Worm (Caenorhabditis elegans): ENCODE data around the gene rgs-5.
A peak's percentile ranks its signal among the peaks of the same experiment; 100 is the strongest.

rgs-5 gene

ce11 chrIII:5730041-5730440, 31.7 kb downstream of the rgs-5 start:
- no peak for TF ChIP-seq rpc-1 (optimal IDR thresholded peaks at IDR 0.05)
- no peak for TF ChIP-seq rpc-1 (tag; optimal IDR thresholded peaks at IDR 0.05)
- no peak for TF ChIP-seq lag-1 (GFP tag; IDR thresholded peaks at IDR 0.05)
- peak; percentile 61 for TF ChIP-seq madf-6 (GFP tag; IDR thresholded peaks at IDR 0.05)
- no peak for TF ChIP-seq somi-1 (GFP tag; optimal IDR thresholded peaks at IDR 0.05)
- 0 out of 2 replicates have a peak, but pooled peaks have one; percentile 20 for TF ChIP-seq Y95B8A.8 (GFP tag; IDR thresholded peaks at IDR 0.05)
- TF ChIP-seq lsl-1 (GFP tag; optimal IDR thresholded peaks at IDR 0.05): peak; percentile 21
- peak; percentile 21 for TF ChIP-seq hrde-1 (tag; optimal IDR thresholded peaks at IDR 0.05; ENCODE audit: borderline replicate concordance)
- no peak for TF ChIP-seq let-607 (tag; optimal IDR thresholded peaks at IDR 0.05)
- TF ChIP-seq lin-26 (GFP tag; IDR thresholded peaks at IDR 0.05): no peak
- TF ChIP-seq F33H1.4 (GFP tag; IDR thresholded peaks at IDR 0.05): 0 out of 2 replicates have a peak, but pooled peaks have one; percentile 15
- TF ChIP-seq F49E8.2 (tag; optimal IDR thresholded peaks at IDR 0.05; ENCODE audit: insufficient read depth): no peak
- TF ChIP-seq ekl-4 (GFP tag; IDR thresholded peaks at IDR 0.05): 0 out of 2 replicates have a peak, but pooled peaks have one; percentile 54

- TF ChIP-seq nhr-80 (tag; optimal IDR thresholded peaks at IDR 0.05): peak; percentile 16
- TF ChIP-seq tbp1 (GFP tag; optimal IDR thresholded peaks at IDR 0.05): no peak
Observed at ce11 chrIII:5730980-5731636, 32.8 kb downstream of the rgs-5 start, which contains the start of the genes B0244.9 and B0244.7. Gene B0244.9 (minus strand): TSS chrIII:5731030. Gene B0244.7 (plus strand): TSS chrIII:5731501.

ce11 chrIII:5732925-5733324, 34.6 kb downstream of the rgs-5 start, which contains the start of gene B0244.17:
Gene B0244.17 (plus strand): TSS chrIII:5733225.
- TF ChIP-seq lin-35 (GFP tag; optimal IDR thresholded peaks at IDR 0.05) (no peak), egl-44 (GFP tag; IDR thresholded peaks at IDR 0.05) (no peak), xnd-1 (tag; optimal IDR thresholded peaks at IDR 0.05) (no peak), cebp-2 (GFP tag; IDR thresholded peaks at IDR 0.05) (no peak), nhr-80 (tag; optimal IDR thresholded peaks at IDR 0.05) (peak; percentile 0), ceh-58 (GFP tag; IDR thresholded peaks at IDR 0.05) (no peak), ceh-27 (GFP tag; optimal IDR thresholded peaks at IDR 0.05) (no peak), F52B5.7 (tag; optimal IDR thresholded peaks at IDR 0.05) (no peak)

ce11 chrIII:5734328-5734727, 36.0 kb downstream of the rgs-5 start:
- TF ChIP-seq snpc-4 (GFP tag; optimal IDR thresholded peaks at IDR 0.05) (no peak), snpc-4 (tag; optimal IDR thresholded peaks at IDR 0.05) (peak in 2 of 4 experiments; percentile 45 to 66), T26A5.8 (tag; optimal IDR thresholded peaks at IDR 0.05) (no peak), K12H6.12 (tag; optimal IDR thresholded peaks at IDR 0.05) (no peak), B0336.3 (GFP tag; IDR thresholded peaks at IDR 0.05) (no peak)

ce11 chrIII:5734905-5735304, 36.5 kb downstream of the rgs-5 start, which contains the start of gene B0244.10:
Gene B0244.10 (plus strand): TSS chrIII:5735158.
- TF ChIP-seq sptf-2 (GFP tag; optimal IDR thresholded peaks at IDR 0.05): no peak
- peak; percentile 49 for TF ChIP-seq nhr-80 (tag; optimal IDR thresholded peaks at IDR 0.05)

ce11 chrIII:5737708-5738107, 39.4 kb downstream of the rgs-5 start, which contains the start of gene B0244.6:
Gene B0244.6 (plus strand): TSS chrIII:5738008.
- TF ChIP-seq cebp-2 (GFP tag; IDR thresholded peaks at IDR 0.05): no peak
- TF ChIP-seq dpl-1 (GFP tag; optimal IDR thresholded peaks at IDR 0.05): no peak
- TF ChIP-seq attf-5 (GFP tag; optimal IDR thresholded peaks at IDR 0.05): no peak
- TF ChIP-seq hsf-1 (GFP tag; IDR thresholded peaks at IDR 0.05): no peak
- no peak for TF ChIP-seq pha-4 (tag; optimal IDR thresholded peaks at IDR 0.05)
- TF ChIP-seq C17E4.6 (GFP tag; IDR thresholded peaks at IDR 0.05): no peak
- TF ChIP-seq zim-3 (tag; optimal IDR thresholded peaks at IDR 0.05): no peak
- no peak for TF ChIP-seq Y67H2A.10 (GFP tag; conservative IDR thresholded peaks at IDR 0.05)
- no peak for TF ChIP-seq lag-1 (GFP tag; IDR thresholded peaks at IDR 0.05)
- no peak for TF ChIP-seq B0035.1 (tag; optimal IDR thresholded peaks at IDR 0.05)
- no peak for TF ChIP-seq F37B4.10 (GFP tag; IDR thresholded peaks at IDR 0.05)
- TF ChIP-seq lir-1 (GFP tag; conservative IDR thresholded peaks at IDR 0.05): no peak
- TF ChIP-seq let-526 (GFP tag; IDR thresholded peaks at IDR 0.05): no peak
- TF ChIP-seq madf-10 (tag; optimal IDR thresholded peaks at IDR 0.05): no peak
